Worm (Caenorhabditis elegans): Measurements from ENCODE around the gene Y43C5A.7.

ce11 chrIV:10235279-10235829 lies 41.7 kb upstream of the Y43C5A.7 start, which contains the start of gene ech-9:
- TF ChIP-seq ama-1 (optimal IDR thresholded peaks at IDR 0.05) = no peak
- no peak for TF ChIP-seq B0310.2 (tag; optimal IDR thresholded peaks at IDR 0.05)
- no peak for TF ChIP-seq ceh-36 (tag; optimal IDR thresholded peaks at IDR 0.05)
- TF ChIP-seq scrt-1 (GFP tag; IDR thresholded peaks at IDR 0.05) = no peak
- TF ChIP-seq hmg-4 (GFP tag; optimal IDR thresholded peaks at IDR 0.05) = no peak
- TF ChIP-seq tbx-11 (GFP tag; IDR thresholded peaks at IDR 0.05) = no peak
- no peak for TF ChIP-seq ets-7 (tag; optimal IDR thresholded peaks at IDR 0.05)
- no peak for TF ChIP-seq tra-4 (tag; optimal IDR thresholded peaks at IDR 0.05)
- TF ChIP-seq pes-1 (GFP tag; IDR thresholded peaks at IDR 0.05) = no peak
- no peak for TF ChIP-seq ceh-13 (GFP tag; optimal IDR thresholded peaks at IDR 0.05)
- TF ChIP-seq F13C5.2 (tag; optimal IDR thresholded peaks at IDR 0.05) = no peak
- no peak for TF ChIP-seq hnd-1 (tag; optimal IDR thresholded peaks at IDR 0.05)

All from whole organism, early embryonic.